Fruit fly (Drosophila melanogaster) whole organism, prepupa: ENCODE measurements around the gene CG8892.
A peak's percentile ranks its signal among the peaks of the same experiment; 100 is the strongest.

ENCODE experiments used
- Blimp-1 ChIP-seq: fragments of 200-800 bp; sonication (Bioruptor generic); optimal IDR thresholded peaks from 3 replicates; lab custom pipeline; 2017; ENCODE audit warnings: missing biosample characterization, missing genetic modification characterization, mild to moderate bottlenecking, moderate library complexity, missing genetic modification reagents
- CG10631 ChIP-seq: fragments of 200-800 bp; sonication (Bioruptor generic); optimal IDR thresholded peaks from 2 replicates; lab custom pipeline; 2016; ENCODE audit warnings: missing biosample characterization, missing genetic modification characterization
- CG11294 ChIP-seq: fragments of 200-800 bp; sonication (Bioruptor generic); IDR thresholded peaks from 2 replicates; pipeline ENCODE4 v1.3.6; 2022; ENCODE audit warnings: missing biosample characterization, missing genetic modification characterization
- CG11902 ChIP-seq: fragments of 200-800 bp; sonication (Bioruptor generic); optimal IDR thresholded peaks from 3 replicates; lab custom pipeline; 2016; ENCODE audit warnings: missing biosample characterization, missing genetic modification characterization
- CG16779 ChIP-seq: fragments of 200-800 bp; sonication (Bioruptor generic); optimal IDR thresholded peaks from 3 replicates; lab custom pipeline; 2017; ENCODE audit warnings: missing biosample characterization, mild to moderate bottlenecking, missing genetic modification characterization
- CG31627 ChIP-seq: fragments of 200-800 bp; sonication (Bioruptor generic); optimal IDR thresholded peaks from 3 replicates; lab custom pipeline; 2016; ENCODE audit warnings: missing biosample characterization, missing genetic modification characterization
- CG3919 ChIP-seq: fragments of 200-800 bp; sonication (Bioruptor generic); optimal IDR thresholded peaks from 3 replicates; lab custom pipeline; 2016; ENCODE audit warnings: missing biosample characterization, missing genetic modification characterization
- CG6163 ChIP-seq: fragments of 200-800 bp; sonication (Bioruptor generic); IDR thresholded peaks from 3 replicates; pipeline ENCODE4 v1.3.6; 2022; ENCODE audit warnings: missing biosample characterization, missing genetic modification characterization
- CG6792 ChIP-seq: fragments of 200-800 bp; sonication (Bioruptor generic); optimal IDR thresholded peaks from 3 replicates; lab custom pipeline; 2016; ENCODE audit warnings: missing biosample characterization, missing genetic modification characterization
- CG6808 ChIP-seq: fragments of 200-800 bp; sonication (Bioruptor generic); optimal IDR thresholded peaks from 3 replicates; lab custom pipeline; 2017; ENCODE audit warnings: missing biosample characterization, missing genetic modification characterization, mild to moderate bottlenecking, moderate library complexity, missing genetic modification reagents
- CG6854 ChIP-seq: fragments of 200-800 bp; sonication (Bioruptor generic); optimal IDR thresholded peaks from 2 replicates; lab custom pipeline; 2017; ENCODE audit warnings: missing biosample characterization, mild to moderate bottlenecking, missing genetic modification characterization
- CG7368 ChIP-seq: fragments of 200-800 bp; sonication (Bioruptor generic); optimal IDR thresholded peaks from 3 replicates; lab custom pipeline; 2016; ENCODE audit warnings: missing biosample characterization, missing genetic modification characterization
- CG8119 ChIP-seq: fragments of 200-800 bp; sonication (Bioruptor generic); IDR thresholded peaks from 3 replicates; pipeline ENCODE4 v1.3.6; 2022; ENCODE audit warnings: missing biosample characterization, missing genetic modification characterization
- CG9139 ChIP-seq: fragments of 200-800 bp; sonication (Bioruptor generic); optimal IDR thresholded peaks from 3 replicates; lab custom pipeline; 2017; ENCODE audit warnings: missing biosample characterization, mild to moderate bottlenecking, missing genetic modification characterization
- Eip75B ChIP-seq: fragments of 200-800 bp; sonication (Bioruptor generic); optimal IDR thresholded peaks from 3 replicates; lab custom pipeline; 2016; ENCODE audit warnings: missing biosample characterization, missing genetic modification characterization
- Eip78C ChIP-seq: fragments of 200-800 bp; sonication (Bioruptor generic); peaks from one replicate; lab custom pipeline; 2016; ENCODE audit warnings: missing biosample characterization, missing genetic modification characterization
- Ets21C ChIP-seq: fragments of 200-800 bp; sonication (Bioruptor generic); optimal IDR thresholded peaks from 3 replicates; lab custom pipeline; 2016; ENCODE audit warnings: missing biosample characterization, missing genetic modification characterization
- Ets96B ChIP-seq: fragments of 200-800 bp; optimal IDR thresholded peaks from 2 replicates; lab custom pipeline; 2019; ENCODE audit warnings: missing biosample characterization, mild to moderate bottlenecking, missing genetic modification characterization, moderate library complexity
- Hr38 ChIP-seq: sonication (Bioruptor generic); optimal IDR thresholded peaks from 2 replicates; lab custom pipeline; 2016; ENCODE audit warnings: missing biosample characterization, missing genetic modification characterization
- Hr39 ChIP-seq: fragments of 200-800 bp; sonication (Bioruptor generic); optimal IDR thresholded peaks from 2 replicates; lab custom pipeline; 2016; ENCODE audit warnings: missing biosample characterization, missing genetic modification characterization
- Lpt ChIP-seq: fragments of 200-800 bp; sonication (Bioruptor generic); optimal IDR thresholded peaks from 3 replicates; lab custom pipeline; 2016; ENCODE audit warnings: missing biosample characterization, missing genetic modification characterization
- Met ChIP-seq: fragments of 200-800 bp; sonication (Bioruptor generic); optimal IDR thresholded peaks from 3 replicates; lab custom pipeline; 2016; ENCODE audit warnings: missing biosample characterization, missing genetic modification characterization
- OdsH ChIP-seq: fragments of 200-800 bp; sonication (Bioruptor generic); optimal IDR thresholded peaks from 3 replicates; lab custom pipeline; 2016; ENCODE audit warnings: missing biosample characterization, missing genetic modification characterization
- Smox ChIP-seq: fragments of 200-800 bp; sonication (Bioruptor generic); optimal IDR thresholded peaks from 3 replicates; lab custom pipeline; 2016; ENCODE audit warnings: missing biosample characterization, missing genetic modification characterization
- Sox102F ChIP-seq: fragments of 200-800 bp; sonication (Bioruptor generic); optimal IDR thresholded peaks from 2 replicates; lab custom pipeline; 2016; ENCODE audit warnings: missing biosample characterization, mild to moderate bottlenecking, missing genetic modification characterization
- Sox15 ChIP-seq: fragments of 200-800 bp; sonication (Bioruptor generic); optimal IDR thresholded peaks from 3 replicates; lab custom pipeline; 2016; ENCODE audit warnings: missing biosample characterization, missing genetic modification characterization
- cyc ChIP-seq: fragments of 200-800 bp; sonication (Bioruptor generic); optimal IDR thresholded peaks from 3 replicates; lab custom pipeline; 2016; ENCODE audit warnings: missing biosample characterization, missing genetic modification characterization
- dac ChIP-seq: fragments of 200-800 bp; sonication (Bioruptor generic); optimal IDR thresholded peaks from 2 replicates; lab custom pipeline; 2017; ENCODE audit warnings: missing biosample characterization, mild to moderate bottlenecking, missing genetic modification characterization
- eg ChIP-seq: fragments of 200-800 bp; sonication (Bioruptor generic); IDR thresholded peaks from 3 replicates; pipeline ENCODE4 v1.3.6; 2022; ENCODE audit warnings: missing biosample characterization, missing genetic modification characterization
- fd59A ChIP-seq: fragments of 200-800 bp; sonication (Bioruptor generic); optimal IDR thresholded peaks from 2 replicates; lab custom pipeline; 2017; ENCODE audit warnings: missing biosample characterization, mild to moderate bottlenecking, missing genetic modification characterization, missing genetic modification reagents
- net ChIP-seq: fragments of 200-800 bp; sonication (Bioruptor generic); optimal IDR thresholded peaks from 3 replicates; lab custom pipeline; 2016; ENCODE audit warnings: missing biosample characterization, missing genetic modification characterization
- pdm3 ChIP-seq: fragments of 200-800 bp; sonication (Bioruptor generic); optimal IDR thresholded peaks from 3 replicates; lab custom pipeline; 2016; ENCODE audit warnings: missing biosample characterization, missing genetic modification characterization
- ss ChIP-seq, 2 experiments: fragments of 200-800 bp; sonication (Bioruptor generic); optimal IDR thresholded peaks; 2 replicates in 1 of 2; 3 replicates in 1 of 2; lab custom pipeline; 2017 to 2018; ENCODE audit warnings: mild to moderate bottlenecking in 2 of 2, missing biosample characterization in 2 of 2, missing genetic modification characterization in 2 of 2, moderate library complexity in 1 of 2
- svp ChIP-seq: fragments of 200-800 bp; sonication (Bioruptor generic); peaks from one replicate; lab custom pipeline; 2016; ENCODE audit warnings: missing biosample characterization, missing genetic modification characterization

CG8892 gene

dm6 chr2L:4981278-4981966, at the start of gene CG8892, which contains the start of gene CG34126 (continued):
- TF ChIP-seq CG3919 = peak; percentile 98
- peak; percentile 99 for TF ChIP-seq CG10631 (GFP tag; lab: Kevin White, UChicago)
- TF ChIP-seq Hr38 (GFP tag; lab: Kevin White, UChicago) = no peak
- peak; percentile 95 for TF ChIP-seq Met (GFP tag; lab: Kevin White, UChicago)
- peak; percentile 98 for TF ChIP-seq pdm3 (GFP tag; lab: Kevin White, UChicago)
- peak; percentile 85 to 95 for TF ChIP-seq ss (GFP tag; optimal IDR thresholded peaks at IDR 0.05; lab: Kevin White, UChicago)
- TF ChIP-seq CG11294 (GFP tag; lab: Robert Waterston, UW) = peak; percentile 88
- peak; percentile 96 for TF ChIP-seq Smox (GFP tag; lab: Kevin White, UChicago)
- TF ChIP-seq CG16779 = peak; percentile 82
- TF ChIP-seq, all 60 proteins: peak for 59

dm6 chr2L:5030535-5030934, 49.1 kb upstream of the CG8892 start:
- peak; percentile 99 for TF ChIP-seq svp (GFP tag; lab: Kevin White, UChicago)
- no peak for TF ChIP-seq Hr38 (GFP tag; lab: Kevin White, UChicago)

dm6 chr2L:5029809-5030108, 48.4 kb upstream of the CG8892 start:
- no peak for TF ChIP-seq svp (GFP tag; lab: Kevin White, UChicago)
- TF ChIP-seq Lpt (GFP tag; lab: Kevin White, UChicago) = no peak
- no peak for TF ChIP-seq fd59A (GFP tag; lab: Kevin White, UChicago)
- TF ChIP-seq ss (GFP tag; optimal IDR thresholded peaks at IDR 0.05; lab: Kevin White, UChicago) = no peak
- no peak for TF ChIP-seq Blimp-1 (GFP tag; lab: Kevin White, UChicago)
- no peak for TF ChIP-seq OdsH (GFP tag; lab: Kevin White, UChicago)
- TF ChIP-seq Ets21C (GFP tag; lab: Kevin White, UChicago) = no peak
- TF ChIP-seq CG6854 = no peak
- no peak for TF ChIP-seq CG9139 (GFP tag; lab: Kevin White, UChicago)

dm6 chr2L:5029049-5029808, 47.8 kb upstream of the CG8892 start, which contains the start of gene Col4a1:
Gene Col4a1, plus strand, starts transcription at chr2L:5029609.
- TF ChIP-seq Sox15 (GFP tag; lab: Kevin White, UChicago) (no peak), CG8119 (GFP tag; lab: Robert Waterston, UW) (no peak), svp (GFP tag; lab: Kevin White, UChicago) (peak; percentile 73), Eip78C (GFP tag; lab: Kevin White, UChicago) (peak; percentile 15), CG11902 (GFP tag; lab: Kevin White, UChicago) (no peak), eg (GFP tag; lab: Robert Waterston, UW) (0 out of 3 replicates have a peak, but pooled peaks have one; percentile 12), CG6163 (GFP tag; lab: Robert Waterston, UW) (0 out of 3 replicates have a peak, but pooled peaks have one; percentile 22)

dm6 chr2L:5028091-5028490, 46.7 kb upstream of the CG8892 start, which contains the start of gene vkg:
Gene vkg, minus strand, starts transcription at chr2L:5028191.
- TF ChIP-seq CG6854 (no peak), Hr39 (GFP tag; lab: Kevin White, UChicago) (no peak), CG6808 (no peak), Hr38 (GFP tag; lab: Kevin White, UChicago) (no peak), CG6792 (GFP tag; lab: Kevin White, UChicago) (no peak), Eip75B (GFP tag; lab: Kevin White, UChicago) (no peak), Ets96B (tag; lab: Kevin White, UChicago) (no peak), Sox102F (GFP tag; lab: Kevin White, UChicago) (no peak), Blimp-1 (GFP tag; lab: Kevin White, UChicago) (no peak), ss (GFP tag; optimal IDR thresholded peaks at IDR 0.05; lab: Kevin White, UChicago) (no peak), net (no peak), CG10631 (GFP tag; lab: Kevin White, UChicago) (no peak), dac (no peak), CG7368 (no peak), CG31627 (GFP tag; lab: Kevin White, UChicago) (no peak), cyc (GFP tag; lab: Kevin White, UChicago) (no peak), Lpt (GFP tag; lab: Kevin White, UChicago) (no peak), CG9139 (GFP tag; lab: Kevin White, UChicago) (no peak)
